Worm (Caenorhabditis elegans) whole organism, late embryonic: Measurements from ENCODE around the gene F13B6.1.

Experiments
- K02D7.2 ChIP-seq: sonication (generic microtip); optimal IDR thresholded peaks from 2 replicates; lab custom pipeline; 2017; ENCODE audit warnings: mild to moderate bottlenecking, missing genetic modification characterization, missing compliant biosample characterization
- T23F11.4 ChIP-seq: fragments of 200-800 bp; sonication (Bioruptor generic); optimal IDR thresholded peaks from 2 replicates; lab custom pipeline; 2018; ENCODE audit warnings: mild to moderate bottlenecking, missing genetic modification characterization, missing compliant biosample characterization
- ama-1 ChIP-seq: fragments of 150-350 bp; optimal IDR thresholded peaks from 2 replicates; lab custom pipeline; 2014
- ceh-18 ChIP-seq: sonication (generic microtip); optimal IDR thresholded peaks from 2 replicates; lab custom pipeline; 2016; ENCODE audit warnings: missing genetic modification characterization, missing compliant biosample characterization
- ceh-22 ChIP-seq: sonication (generic microtip); optimal IDR thresholded peaks from 2 replicates; lab custom pipeline; 2017; ENCODE audit warnings: missing biosample characterization, missing genetic modification characterization
- ceh-24 ChIP-seq: sonication (generic microtip); optimal IDR thresholded peaks from 2 replicates; lab custom pipeline; 2016; ENCODE audit warnings: mild to moderate bottlenecking, missing genetic modification characterization, missing compliant biosample characterization
- ceh-30 ChIP-seq: fragments of 150-350 bp; optimal IDR thresholded peaks from 2 replicates; lab custom pipeline; 2014; ENCODE audit warnings: missing biosample characterization, missing genetic modification characterization
- ceh-31 ChIP-seq: sonication (generic microtip); optimal IDR thresholded peaks from 2 replicates; lab custom pipeline; 2016; ENCODE audit warnings: missing genetic modification characterization, missing compliant biosample characterization
- ceh-34 ChIP-seq: sonication (generic microtip); optimal IDR thresholded peaks from 2 replicates; lab custom pipeline; 2016; ENCODE audit warnings: mild to moderate bottlenecking, missing genetic modification characterization, missing compliant biosample characterization
- ceh-45 ChIP-seq: fragments of 200-800 bp; sonication (Bioruptor generic); IDR thresholded peaks from 2 replicates; pipeline ENCODE4 v1.3.6; 2022; ENCODE audit warnings: missing genetic modification reagents, missing genetic modification characterization, missing compliant biosample characterization
- ceh-48 ChIP-seq: sonication (generic microtip); optimal IDR thresholded peaks from 2 replicates; lab custom pipeline; 2016; ENCODE audit warnings: missing genetic modification characterization, inconsistent platforms, missing compliant biosample characterization
- ceh-9 ChIP-seq: sonication (generic microtip); optimal IDR thresholded peaks from 2 replicates; lab custom pipeline; 2016; ENCODE audit warnings: mild to moderate bottlenecking, missing genetic modification characterization, inconsistent platforms, missing compliant biosample characterization
- che-1 ChIP-seq: sonication (generic microtip); optimal IDR thresholded peaks from 2 replicates; lab custom pipeline; 2016; ENCODE audit warnings: mild to moderate bottlenecking, missing genetic modification characterization, missing compliant biosample characterization
- dve-1 ChIP-seq: sonication (generic microtip); optimal IDR thresholded peaks from 2 replicates; lab custom pipeline; 2017; ENCODE audit warnings: antibody characterized with exemption, mild to moderate bottlenecking, missing genetic modification characterization, missing compliant biosample characterization
- elt-2 ChIP-seq: sonication (generic microtip); optimal IDR thresholded peaks from 2 replicates; lab custom pipeline; 2016; ENCODE audit warnings: missing genetic modification reagents, missing genetic modification characterization, missing compliant biosample characterization
- elt-4 ChIP-seq: sonication (generic microtip); optimal IDR thresholded peaks from 2 replicates; lab custom pipeline; 2016; ENCODE audit warnings: missing genetic modification characterization, missing compliant biosample characterization
- eyg-1 ChIP-seq: sonication (generic microtip); optimal IDR thresholded peaks from 2 replicates; lab custom pipeline; 2016; ENCODE audit warnings: missing genotype, missing genetic modification characterization, missing compliant biosample characterization
- fax-1 ChIP-seq: sonication (generic microtip); optimal IDR thresholded peaks from 2 replicates; lab custom pipeline; 2016; ENCODE audit warnings: missing genotype, missing genetic modification characterization, missing compliant biosample characterization
- fkh-10 ChIP-seq: fragments of 150-350 bp; optimal IDR thresholded peaks from 2 replicates; lab custom pipeline; 2014; ENCODE audit warnings: missing biosample characterization, missing genetic modification reagents, missing genetic modification characterization
- fkh-6 ChIP-seq: sonication (generic microtip); optimal IDR thresholded peaks from 2 replicates; lab custom pipeline; 2016; ENCODE audit warnings: missing genetic modification characterization, missing compliant biosample characterization
- hlh-13 ChIP-seq: fragments of 200-800 bp; sonication (Bioruptor generic); optimal IDR thresholded peaks from 2 replicates; lab custom pipeline; 2018; ENCODE audit warnings: mild to moderate bottlenecking, missing genetic modification characterization, missing compliant biosample characterization
- hlh-30 ChIP-seq: sonication (generic microtip); optimal IDR thresholded peaks from 2 replicates; lab custom pipeline; 2017; ENCODE audit warnings: antibody characterized with exemption, missing genetic modification characterization, missing compliant biosample characterization; ENCODE audit not compliant: insufficient read depth
- hlh-6 ChIP-seq: sonication (generic microtip); optimal IDR thresholded peaks from 2 replicates; lab custom pipeline; 2016; ENCODE audit warnings: missing genotype, missing genetic modification characterization, missing compliant biosample characterization
- lin-11 ChIP-seq: fragments of 200-800 bp; sonication (Bioruptor generic); optimal IDR thresholded peaks from 2 replicates; lab custom pipeline; 2018; ENCODE audit warnings: mild to moderate bottlenecking, missing genetic modification characterization, missing compliant biosample characterization
- mec-3 ChIP-seq: sonication (generic microtip); optimal IDR thresholded peaks from 2 replicates; lab custom pipeline; 2016; ENCODE audit warnings: borderline replicate concordance, missing genetic modification characterization, missing compliant biosample characterization
- nfya-1 ChIP-seq: sonication (generic microtip); optimal IDR thresholded peaks from 2 replicates; lab custom pipeline; 2017; ENCODE audit warnings: missing genetic modification characterization, mild to moderate bottlenecking, missing compliant biosample characterization, antibody characterized with exemption, moderate library complexity
- nhr-232 ChIP-seq: sonication (generic microtip); optimal IDR thresholded peaks from 2 replicates; lab custom pipeline; 2016; ENCODE audit warnings: missing genetic modification characterization, missing compliant biosample characterization
- odd-2 ChIP-seq: sonication (generic microtip); optimal IDR thresholded peaks from 2 replicates; lab custom pipeline; 2017; ENCODE audit warnings: antibody characterized with exemption, mild to moderate bottlenecking, missing genetic modification characterization, missing compliant biosample characterization
- pha-2 ChIP-seq: sonication (generic microtip); optimal IDR thresholded peaks from 2 replicates; lab custom pipeline; 2017; ENCODE audit warnings: mild to moderate bottlenecking, missing genetic modification characterization, missing compliant biosample characterization
- pqm-1 ChIP-seq: sonication (generic microtip); optimal IDR thresholded peaks from 2 replicates; lab custom pipeline; 2016; ENCODE audit warnings: missing genetic modification characterization, missing compliant biosample characterization
- pros-1 ChIP-seq: fragments of 150-350 bp; optimal IDR thresholded peaks from 2 replicates; lab custom pipeline; 2014; ENCODE audit warnings: missing biosample characterization, missing genetic modification reagents, missing genetic modification characterization
- rnt-1 ChIP-seq: sonication (generic microtip); optimal IDR thresholded peaks from 2 replicates; lab custom pipeline; 2016; ENCODE audit warnings: missing genetic modification characterization, missing compliant biosample characterization
- sdc-2 ChIP-seq: sonication (generic microtip); optimal IDR thresholded peaks from 2 replicates; lab custom pipeline; 2016; ENCODE audit warnings: missing genotype, missing genetic modification characterization, missing compliant biosample characterization
- sox-2 ChIP-seq: fragments of 200-800 bp; sonication (Bioruptor generic); IDR thresholded peaks from 2 replicates; pipeline ENCODE4 v1.3.6; 2022; ENCODE audit warnings: missing genetic modification reagents, missing genetic modification characterization, missing compliant biosample characterization
- sox-4 ChIP-seq: sonication (generic microtip); optimal IDR thresholded peaks from 2 replicates; lab custom pipeline; 2017; ENCODE audit warnings: mild to moderate bottlenecking, missing genetic modification characterization, inconsistent platforms, missing compliant biosample characterization
- tbx-7 ChIP-seq: sonication (generic microtip); optimal IDR thresholded peaks from 2 replicates; lab custom pipeline; 2016; ENCODE audit warnings: missing genotype, missing genetic modification characterization, missing compliant biosample characterization
- unc-55 ChIP-seq: sonication (generic microtip); optimal IDR thresholded peaks from 2 replicates; lab custom pipeline; 2017; ENCODE audit warnings: missing biosample characterization, missing genetic modification reagents, missing genetic modification characterization
- unc-86 ChIP-seq: sonication (generic microtip); optimal IDR thresholded peaks from 2 replicates; lab custom pipeline; 2016; ENCODE audit warnings: missing genetic modification characterization, missing compliant biosample characterization
- zip-5 ChIP-seq: sonication (generic microtip); optimal IDR thresholded peaks from 2 replicates; lab custom pipeline; 2016; ENCODE audit warnings: missing genetic modification characterization, missing compliant biosample characterization
- ztf-16 ChIP-seq: sonication (generic microtip); optimal IDR thresholded peaks from 2 replicates; lab custom pipeline; 2017; ENCODE audit warnings: missing genetic modification characterization, missing compliant biosample characterization

The F13B6.1 gene

ce11 chrIV:7497750-7498149 is 41.4 kb downstream of the F13B6.1 start, which contains the start of gene egas-4:
Gene egas-4 (minus strand): TSS chrIV:7497850.
- TF ChIP-seq ztf-16 (no peak), elt-2 (tag; lab: Kevin White, UChicago) (no peak), ceh-31 (no peak), hlh-6 (tag; lab: Kevin White, UChicago) (no peak), pha-2 (tag; lab: Kevin White, UChicago) (no peak), ceh-48 (tag; lab: Kevin White, UChicago) (no peak), ceh-45 (GFP tag; lab: Robert Waterston, UW) (no peak), sdc-2 (no peak), ceh-34 (no peak), nfya-1 (no peak), unc-55 (no peak), tbx-7 (tag; lab: Kevin White, UChicago) (no peak), ceh-9 (tag; lab: Kevin White, UChicago) (no peak)

ce11 chrIV:7499302-7499701 is 43.0 kb downstream of the F13B6.1 start:
- TF ChIP-seq pqm-1 (tag; lab: Kevin White, UChicago) (no peak), eyg-1 (tag; lab: Kevin White, UChicago) (no peak), fkh-6 (tag; lab: Kevin White, UChicago) (no peak), pros-1 (tag; lab: Kevin White, UChicago) (no peak), ceh-45 (GFP tag; lab: Robert Waterston, UW) (no peak), ceh-24 (no peak)

- TF ChIP-seq lin-11 (tag; lab: Kevin White, UChicago) (no peak), sox-4 (no peak), ceh-31 (no peak), hlh-13 (GFP tag; lab: Kevin White, UChicago) (no peak), sox-2 (GFP tag; lab: Robert Waterston, UW) (no peak), odd-2 (tag; lab: Kevin White, UChicago) (no peak)
These were observed 44.6 kb downstream of the F13B6.1 start for ce11 chrIV:7500924-7501323.

DNA sequence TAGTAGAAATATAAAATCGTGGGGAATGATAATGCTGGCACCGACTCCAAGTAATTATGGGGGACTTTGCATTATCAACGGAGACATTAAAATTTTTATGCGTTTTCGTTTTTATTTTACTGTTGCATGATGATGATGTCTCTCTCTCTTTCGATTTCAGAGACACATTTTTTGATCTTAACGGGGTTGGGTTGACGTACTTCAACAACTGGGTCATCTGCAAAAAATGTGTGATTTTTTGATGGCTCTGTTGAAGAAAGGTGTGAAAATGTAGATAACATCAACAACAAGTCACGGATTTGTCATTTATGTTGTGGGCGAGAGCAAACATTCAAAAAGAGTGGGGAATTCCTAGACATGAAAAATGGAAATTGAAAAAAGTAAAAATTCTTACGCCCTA is 45.0 kb downstream of the F13B6.1 start, which contains the start of gene F55G1.15:
TSS of gene F55G1.15 (minus strand) at position 101 of the 400 bp plus-strand sequence.
- TF ChIP-seq ceh-31 (no peak), sox-2 (GFP tag; lab: Robert Waterston, UW) (no peak), elt-4 (tag; lab: Kevin White, UChicago) (no peak), unc-86 (tag; lab: Kevin White, UChicago) (no peak), sdc-2 (no peak), ceh-22 (no peak), ceh-9 (tag; lab: Kevin White, UChicago) (no peak), fkh-10 (GFP tag; lab: Kevin White, UChicago) (no peak), dve-1 (tag; lab: Kevin White, UChicago) (no peak), nhr-232 (tag; lab: Kevin White, UChicago) (no peak), T23F11.4 (GFP tag; lab: Kevin White, UChicago) (no peak)

- TF ChIP-seq pqm-1 (tag; lab: Kevin White, UChicago) (no peak), hlh-30 (tag; lab: Kevin White, UChicago) (no peak), rnt-1 (no peak), ceh-30 (tag; lab: Kevin White, UChicago) (no peak), fkh-10 (GFP tag; lab: Kevin White, UChicago) (no peak), tbx-7 (tag; lab: Kevin White, UChicago) (no peak), lin-11 (tag; lab: Kevin White, UChicago) (no peak), ama-1 (lab: Kevin White, UChicago) (no peak), mec-3 (no peak), K02D7.2 (no peak), zip-5 (tag; lab: Kevin White, UChicago) (no peak), ceh-18 (tag; lab: Kevin White, UChicago) (no peak), fax-1 (tag; lab: Kevin White, UChicago) (no peak), che-1 (tag; lab: Kevin White, UChicago) (no peak)
- TF ChIP-seq, all 69 proteins: peak for 0
These were observed 47.0 kb downstream of the F13B6.1 start, which contains the start of gene glt-6 for ce11 chrIV:7503322-7503721. Gene glt-6 (plus strand): TSS chrIV:7503622.
